Fruit fly (Drosophila melanogaster): ENCODE data around the gene ICA69.

Gene ICA69

DNA sequence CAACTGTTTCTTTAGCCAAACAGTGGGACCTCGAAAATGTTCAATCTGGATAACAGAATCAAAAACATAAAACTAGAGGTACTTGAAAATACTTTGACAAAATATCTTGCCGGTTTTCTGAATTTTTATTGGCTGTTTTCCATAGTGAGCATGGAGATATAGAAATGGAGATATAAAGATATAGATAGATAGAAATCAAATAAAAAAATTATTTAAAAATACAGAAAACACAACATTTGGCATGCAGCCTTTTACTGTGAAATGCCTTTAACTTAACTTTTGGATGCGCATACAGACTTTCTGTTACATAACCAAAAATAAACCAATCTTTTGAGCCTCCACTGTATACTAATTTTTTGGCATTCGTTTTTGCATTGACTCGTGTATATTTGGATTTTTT is 30.8 kb upstream of the ICA69 start (continued):
- TF ChIP-seq wor (GFP tag; IDR thresholded peaks at IDR 0.05), result no peak
- TF ChIP-seq CG6272 (GFP tag; IDR thresholded peaks at IDR 0.05), result no peak

DNA sequence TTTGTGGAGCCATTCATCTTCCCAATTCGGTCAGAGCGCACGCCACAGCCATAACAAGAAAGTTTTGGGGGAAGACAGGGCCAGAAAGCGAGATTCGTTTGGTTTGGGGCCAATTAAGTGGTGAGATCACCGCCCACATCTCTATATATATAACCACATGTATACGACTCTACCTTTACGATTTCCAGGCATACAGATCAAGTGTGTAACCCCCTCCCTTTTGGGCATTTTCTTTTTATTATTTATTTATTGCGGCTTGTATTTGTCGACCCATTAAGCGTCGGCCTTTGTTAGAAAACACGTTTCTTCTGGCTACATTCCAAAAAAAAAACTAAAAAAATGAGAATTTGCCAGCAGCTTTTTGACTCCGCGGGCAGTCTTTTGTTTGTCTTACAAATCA is 29.9 kb upstream of the ICA69 start:
- peak; percentile 2 for TF ChIP-seq Blimp-1 (GFP tag; optimal IDR thresholded peaks at IDR 0.05)
- TF ChIP-seq kni (GFP tag; optimal IDR thresholded peaks at IDR 0.05), result peak; percentile 15
- no peak for TF ChIP-seq CG16813 (GFP tag; IDR thresholded peaks at IDR 0.05; ENCODE audit: partially characterized antibody)
- TF ChIP-seq sd (tag; optimal IDR thresholded peaks at IDR 0.05), result peak; percentile 85
- 0 out of 4 replicates have a peak, but pooled peaks have one; percentile 61 for TF ChIP-seq chinmo (GFP tag; IDR thresholded peaks at IDR 0.05; ENCODE audit: partially characterized antibody)
- no peak for TF ChIP-seq Dp (GFP tag; optimal IDR thresholded peaks at IDR 0.05)
- TF ChIP-seq CG15073 (GFP tag; optimal IDR thresholded peaks at IDR 0.05), result no peak
- no peak for TF ChIP-seq pnt (GFP tag; optimal IDR thresholded peaks at IDR 0.05)
- 0 out of 2 replicates have a peak, but pooled peaks have one; percentile 31 for TF ChIP-seq Awh (GFP tag; IDR thresholded peaks at IDR 0.05)
- peak; percentile 70 for TF ChIP-seq CG12769 (tag; optimal IDR thresholded peaks at IDR 0.05)
- TF ChIP-seq Hand (GFP tag; optimal IDR thresholded peaks at IDR 0.05), result no peak
- TF ChIP-seq CG4360 (GFP tag; IDR thresholded peaks at IDR 0.05), result no peak
- TF ChIP-seq gro (GFP tag; optimal IDR thresholded peaks at IDR 0.05), result peak; percentile 39
- TF ChIP-seq CG10565 (GFP tag; optimal IDR thresholded peaks at IDR 0.05), result no peak
- TF ChIP-seq Jarid2 (GFP tag; optimal IDR thresholded peaks at IDR 0.05), result no peak
- TF ChIP-seq CG42726 (GFP tag; IDR thresholded peaks at IDR 0.05; ENCODE audit: partially characterized antibody), result no peak
- peak; percentile 81 for TF ChIP-seq CG13894 (tag; optimal IDR thresholded peaks at IDR 0.05)
- no peak for TF ChIP-seq CG6765 (GFP tag; optimal IDR thresholded peaks at IDR 0.05)
- TF ChIP-seq sr (GFP tag; IDR thresholded peaks at IDR 0.05), result peak; percentile 54; the same call in 2 of the 3 replicates
- TF ChIP-seq Vsx1 (GFP tag; optimal IDR thresholded peaks at IDR 0.05), result peak; percentile 14
- no peak for TF ChIP-seq CG17186 (GFP tag; optimal IDR thresholded peaks at IDR 0.05)
- TF ChIP-seq CG13296 (GFP tag; optimal IDR thresholded peaks at IDR 0.05), result no peak
- TF ChIP-seq abd-A (tag; optimal IDR thresholded peaks at IDR 0.05), result peak; percentile 61
- TF ChIP-seq Mrtf (GFP tag; IDR thresholded peaks at IDR 0.05), result no peak
- TF ChIP-seq CG31388 (GFP tag; optimal IDR thresholded peaks at IDR 0.05), result no peak

DNA sequence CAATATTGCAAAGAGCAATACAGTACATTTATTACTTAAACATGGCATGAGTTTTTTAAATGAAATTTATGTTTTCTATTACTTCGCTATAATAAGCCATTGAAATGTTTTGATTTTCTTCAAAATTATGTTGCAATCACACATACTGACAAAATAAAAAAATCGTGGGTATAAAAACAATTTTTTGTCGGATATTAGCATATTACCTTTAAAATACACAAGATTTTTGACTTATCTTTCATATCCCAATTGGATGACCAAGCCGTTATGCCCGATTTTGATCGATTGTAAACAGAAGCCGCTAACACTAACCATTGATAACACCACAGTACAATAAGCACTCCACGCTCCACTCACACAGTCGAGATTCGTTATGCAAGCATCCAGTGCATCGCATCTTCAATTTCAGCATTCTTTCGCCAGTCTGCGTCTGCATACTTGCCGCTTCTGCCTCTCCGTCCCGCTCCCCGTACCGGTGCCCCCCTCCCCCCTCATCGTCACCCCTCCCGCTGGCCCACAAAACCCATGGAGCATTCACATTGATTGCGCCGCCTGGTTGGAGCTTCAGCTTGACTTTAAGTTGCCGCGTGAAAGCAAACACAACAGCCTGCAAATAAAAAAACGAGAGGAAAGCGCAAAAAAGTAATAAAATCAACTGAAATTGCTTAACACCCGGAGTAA is 26.8 kb upstream of the ICA69 start:
- TF ChIP-seq ken (GFP tag; IDR thresholded peaks at IDR 0.05) (0 out of 3 replicates have a peak, but pooled peaks have one; percentile 27), Max (GFP tag; optimal IDR thresholded peaks at IDR 0.05) (no peak), br (optimal IDR thresholded peaks at IDR 0.05) (no peak), Deaf1 (tag; optimal IDR thresholded peaks at IDR 0.05) (no peak), YL-1 (GFP tag; optimal IDR thresholded peaks at IDR 0.05) (no peak), ind (GFP tag; optimal IDR thresholded peaks at IDR 0.05) (no peak), crol (GFP tag; IDR thresholded peaks at IDR 0.05) (peak; percentile 92), gcm (GFP tag; optimal IDR thresholded peaks at IDR 0.05) (no peak), nom (GFP tag; optimal IDR thresholded peaks at IDR 0.05) (peak; percentile 14), CG4360 (GFP tag; IDR thresholded peaks at IDR 0.05) (no peak), Hr39 (optimal IDR thresholded peaks at IDR 0.05) (peak; percentile 16)

Measured in whole organism, embryonic.